Fruit fly (Drosophila melanogaster): Measurements from ENCODE around the gene Uqcc1.

Gene Uqcc1

dm6 chr3L:6963792-6964487 lies 6.0 kb upstream of the Uqcc1 start (continued):
- peak; percentile 86 for TF ChIP-seq CG11504 (tag; optimal IDR thresholded peaks at IDR 0.05)
- no peak for TF ChIP-seq tll (GFP tag; optimal IDR thresholded peaks at IDR 0.05)
- TF ChIP-seq CG17385 (GFP tag; optimal IDR thresholded peaks at IDR 0.05) = peak; percentile 69
- peak; percentile 44 for TF ChIP-seq nau (GFP tag; optimal IDR thresholded peaks at IDR 0.05)
- TF ChIP-seq zfh1 (GFP tag; IDR thresholded peaks at IDR 0.05) = peak; percentile 78
- TF ChIP-seq CG18764 (GFP tag; optimal IDR thresholded peaks at IDR 0.05) = peak; percentile 63
- TF ChIP-seq Rfx (GFP tag; IDR thresholded peaks at IDR 0.05) = peak; percentile 78
- TF ChIP-seq rib (GFP tag; IDR thresholded peaks at IDR 0.05) = no peak
- TF ChIP-seq CG16779 (GFP tag; IDR thresholded peaks at IDR 0.05) = 0 out of 2 replicates have a peak, but pooled peaks have one; percentile 46
- TF ChIP-seq Trl (optimal IDR thresholded peaks at IDR 0.05) = peak in 1 of 2 experiments; percentile 70
- TF ChIP-seq Trl (GFP tag; optimal IDR thresholded peaks at IDR 0.05) = peak; percentile 68
- peak; percentile 83 for TF ChIP-seq slp2 (GFP tag; optimal IDR thresholded peaks at IDR 0.05)
- peak; percentile 34 for TF ChIP-seq zen (tag; optimal IDR thresholded peaks at IDR 0.05)
- TF ChIP-seq MESR4 (GFP tag; optimal IDR thresholded peaks at IDR 0.05) = peak; percentile 1
- TF ChIP-seq eve (GFP tag; optimal IDR thresholded peaks at IDR 0.05) = no peak
- peak; percentile 76 for TF ChIP-seq CG12659 (GFP tag; optimal IDR thresholded peaks at IDR 0.05)
- peak; percentile 75 for TF ChIP-seq HLH54F (GFP tag; optimal IDR thresholded peaks at IDR 0.05)
- peak; percentile 64 for TF ChIP-seq Lim3 (GFP tag; IDR thresholded peaks at IDR 0.05)
- peak; percentile 69 for TF ChIP-seq CG3407 (GFP tag; optimal IDR thresholded peaks at IDR 0.05)
- TF ChIP-seq CG4328 (GFP tag; optimal IDR thresholded peaks at IDR 0.05) = no peak
- peak; percentile 77 for TF ChIP-seq CG33557 (GFP tag; optimal IDR thresholded peaks at IDR 0.05)
- no peak for TF ChIP-seq hb (GFP tag; IDR thresholded peaks at IDR 0.05; ENCODE audit: partially characterized antibody)
- no peak for TF ChIP-seq Elba2 (GFP tag; optimal IDR thresholded peaks at IDR 0.05)
- TF ChIP-seq nom (GFP tag; optimal IDR thresholded peaks at IDR 0.05) = peak; percentile 39
- TF ChIP-seq Side (GFP tag; optimal IDR thresholded peaks at IDR 0.05) = peak; percentile 79
- peak; percentile 27 for TF ChIP-seq Hand (GFP tag; optimal IDR thresholded peaks at IDR 0.05)
- TF ChIP-seq Ets97D (GFP tag; optimal IDR thresholded peaks at IDR 0.05) = peak; percentile 32
- peak; percentile 94 for TF ChIP-seq CG1603 (tag; optimal IDR thresholded peaks at IDR 0.05)
- peak; percentile 84 for TF ChIP-seq CG11695 (GFP tag; IDR thresholded peaks at IDR 0.05)
- peak; percentile 82 for TF ChIP-seq Blimp-1 (GFP tag; optimal IDR thresholded peaks at IDR 0.05)
- TF ChIP-seq Med (GFP tag) = peak; percentile 96
- peak; percentile 85 for TF ChIP-seq fd96Cb (tag; optimal IDR thresholded peaks at IDR 0.05)
- TF ChIP-seq NfI (GFP tag; optimal IDR thresholded peaks at IDR 0.05) = peak; percentile 81
- peak; percentile 46 for TF ChIP-seq salm (tag; optimal IDR thresholded peaks at IDR 0.05)
- no peak for TF ChIP-seq Scr (GFP tag; IDR thresholded peaks at IDR 0.05; ENCODE audit: partially characterized antibody)
- peak; percentile 80 for TF ChIP-seq tap (tag; optimal IDR thresholded peaks at IDR 0.05)
- TF ChIP-seq CG9932 (GFP tag; IDR thresholded peaks at IDR 0.05) = peak; percentile 63
- peak; percentile 87 for TF ChIP-seq CG7556 (GFP tag; optimal IDR thresholded peaks at IDR 0.05)
- TF ChIP-seq tx (GFP tag; optimal IDR thresholded peaks at IDR 0.05) = peak; percentile 78
- peak; percentile 86 for TF ChIP-seq cg (GFP tag; optimal IDR thresholded peaks at IDR 0.05)
- TF ChIP-seq D19B (GFP tag; optimal IDR thresholded peaks at IDR 0.05) = peak; percentile 6
- TF ChIP-seq zfh2 (GFP tag; optimal IDR thresholded peaks at IDR 0.05) = peak; percentile 60
- peak; percentile 11 for TF ChIP-seq CG4617 (GFP tag; optimal IDR thresholded peaks at IDR 0.05; ENCODE audit: borderline replicate concordance)
- TF ChIP-seq toy (GFP tag; IDR thresholded peaks at IDR 0.05) = no peak
- TF ChIP-seq Fer1 (GFP tag; optimal IDR thresholded peaks at IDR 0.05) = peak; percentile 78
- TF ChIP-seq CG30431 (GFP tag; optimal IDR thresholded peaks at IDR 0.05) = peak; percentile 70
- peak; percentile 41; the same call in 1 of the 2 replicates for TF ChIP-seq CG11696 (GFP tag; IDR thresholded peaks at IDR 0.05)
- TF ChIP-seq kah (GFP tag; optimal IDR thresholded peaks at IDR 0.05) = peak; percentile 28
- TF ChIP-seq Tbp (GFP tag; optimal IDR thresholded peaks at IDR 0.05) = no peak
